Fruit fly (Drosophila melanogaster) whole organism, prepupa: ENCODE measurements around the gene AttD.

Experiments
- Blimp-1 ChIP-seq: fragments of 200-800 bp; sonication (Bioruptor generic); optimal IDR thresholded peaks from 3 replicates; lab custom pipeline; 2017; ENCODE audit warnings: missing biosample characterization, missing genetic modification characterization, mild to moderate bottlenecking, moderate library complexity, missing genetic modification reagents
- CG10631 ChIP-seq: fragments of 200-800 bp; sonication (Bioruptor generic); optimal IDR thresholded peaks from 2 replicates; lab custom pipeline; 2016; ENCODE audit warnings: missing biosample characterization, missing genetic modification characterization
- CG11294 ChIP-seq: fragments of 200-800 bp; sonication (Bioruptor generic); IDR thresholded peaks from 2 replicates; pipeline ENCODE4 v1.3.6; 2022; ENCODE audit warnings: missing biosample characterization, missing genetic modification characterization
- CG15336 ChIP-seq: fragments of 200-800 bp; sonication (Bioruptor generic); IDR thresholded peaks from 2 replicates; pipeline ENCODE4 v1.3.6; 2022; ENCODE audit warnings: missing biosample characterization, missing genetic modification characterization
- CG31627 ChIP-seq: fragments of 200-800 bp; sonication (Bioruptor generic); optimal IDR thresholded peaks from 3 replicates; lab custom pipeline; 2016; ENCODE audit warnings: missing biosample characterization, missing genetic modification characterization
- CG3919 ChIP-seq: fragments of 200-800 bp; sonication (Bioruptor generic); optimal IDR thresholded peaks from 3 replicates; lab custom pipeline; 2016; ENCODE audit warnings: missing biosample characterization, missing genetic modification characterization
- CG4318 ChIP-seq: fragments of 200-800 bp; sonication (Bioruptor generic); optimal IDR thresholded peaks from 3 replicates; lab custom pipeline; 2017; ENCODE audit warnings: missing biosample characterization, mild to moderate bottlenecking, missing genetic modification characterization
- CG6163 ChIP-seq: fragments of 200-800 bp; sonication (Bioruptor generic); IDR thresholded peaks from 3 replicates; pipeline ENCODE4 v1.3.6; 2022; ENCODE audit warnings: missing biosample characterization, missing genetic modification characterization
- CG6854 ChIP-seq: fragments of 200-800 bp; sonication (Bioruptor generic); optimal IDR thresholded peaks from 2 replicates; lab custom pipeline; 2017; ENCODE audit warnings: missing biosample characterization, mild to moderate bottlenecking, missing genetic modification characterization
- CG7368 ChIP-seq: fragments of 200-800 bp; sonication (Bioruptor generic); optimal IDR thresholded peaks from 3 replicates; lab custom pipeline; 2016; ENCODE audit warnings: missing biosample characterization, missing genetic modification characterization
- CG8119 ChIP-seq: fragments of 200-800 bp; sonication (Bioruptor generic); IDR thresholded peaks from 3 replicates; pipeline ENCODE4 v1.3.6; 2022; ENCODE audit warnings: missing biosample characterization, missing genetic modification characterization
- CG8319 ChIP-seq: fragments of 200-800 bp; sonication (Bioruptor generic); optimal IDR thresholded peaks from 3 replicates; lab custom pipeline; 2016; ENCODE audit warnings: missing biosample characterization, missing genetic modification characterization
- CG9139 ChIP-seq: fragments of 200-800 bp; sonication (Bioruptor generic); optimal IDR thresholded peaks from 3 replicates; lab custom pipeline; 2017; ENCODE audit warnings: missing biosample characterization, mild to moderate bottlenecking, missing genetic modification characterization
- Eip75B ChIP-seq: fragments of 200-800 bp; sonication (Bioruptor generic); optimal IDR thresholded peaks from 3 replicates; lab custom pipeline; 2016; ENCODE audit warnings: missing biosample characterization, missing genetic modification characterization
- Ets96B ChIP-seq: fragments of 200-800 bp; optimal IDR thresholded peaks from 2 replicates; lab custom pipeline; 2019; ENCODE audit warnings: missing biosample characterization, mild to moderate bottlenecking, missing genetic modification characterization, moderate library complexity
- Hr38 ChIP-seq: sonication (Bioruptor generic); optimal IDR thresholded peaks from 2 replicates; lab custom pipeline; 2016; ENCODE audit warnings: missing biosample characterization, missing genetic modification characterization
- Hr4 ChIP-seq: fragments of 200-800 bp; sonication (Bioruptor generic); optimal IDR thresholded peaks from 3 replicates; lab custom pipeline; 2016; ENCODE audit warnings: missing biosample characterization, missing genetic modification characterization
- Lpt ChIP-seq: fragments of 200-800 bp; sonication (Bioruptor generic); optimal IDR thresholded peaks from 3 replicates; lab custom pipeline; 2016; ENCODE audit warnings: missing biosample characterization, missing genetic modification characterization
- Smox ChIP-seq: fragments of 200-800 bp; sonication (Bioruptor generic); optimal IDR thresholded peaks from 3 replicates; lab custom pipeline; 2016; ENCODE audit warnings: missing biosample characterization, missing genetic modification characterization
- Sox14 ChIP-seq: fragments of 200-800 bp; sonication (Bioruptor generic); optimal IDR thresholded peaks from 3 replicates; lab custom pipeline; 2016; ENCODE audit warnings: missing biosample characterization, missing genetic modification characterization
- Sox15 ChIP-seq: fragments of 200-800 bp; sonication (Bioruptor generic); optimal IDR thresholded peaks from 3 replicates; lab custom pipeline; 2016; ENCODE audit warnings: missing biosample characterization, missing genetic modification characterization
- acj6 ChIP-seq: fragments of 200-800 bp; sonication (Bioruptor generic); optimal IDR thresholded peaks from 3 replicates; lab custom pipeline; 2016; ENCODE audit warnings: missing biosample characterization, missing genetic modification characterization
- cyc ChIP-seq: fragments of 200-800 bp; sonication (Bioruptor generic); optimal IDR thresholded peaks from 3 replicates; lab custom pipeline; 2016; ENCODE audit warnings: missing biosample characterization, missing genetic modification characterization
- eg ChIP-seq: fragments of 200-800 bp; sonication (Bioruptor generic); IDR thresholded peaks from 3 replicates; pipeline ENCODE4 v1.3.6; 2022; ENCODE audit warnings: missing biosample characterization, missing genetic modification characterization
- esn ChIP-seq: fragments of 200-800 bp; sonication (Bioruptor generic); optimal IDR thresholded peaks from 2 replicates; lab custom pipeline; 2016; ENCODE audit warnings: missing biosample characterization, mild to moderate bottlenecking, missing genetic modification characterization, moderate library complexity
- fd59A ChIP-seq: fragments of 200-800 bp; sonication (Bioruptor generic); optimal IDR thresholded peaks from 2 replicates; lab custom pipeline; 2017; ENCODE audit warnings: missing biosample characterization, mild to moderate bottlenecking, missing genetic modification characterization, missing genetic modification reagents
- fd85E ChIP-seq: fragments of 200-800 bp; sonication (Bioruptor generic); optimal IDR thresholded peaks from 3 replicates; lab custom pipeline; 2016; ENCODE audit warnings: missing biosample characterization, missing genetic modification characterization
- fkh ChIP-seq: fragments of 200-800 bp; sonication (Bioruptor generic); optimal IDR thresholded peaks from 3 replicates; lab custom pipeline; 2017; ENCODE audit warnings: missing biosample characterization, mild to moderate bottlenecking, missing genetic modification characterization, moderate library complexity
- lz ChIP-seq: fragments of 200-800 bp; sonication (Bioruptor generic); optimal IDR thresholded peaks from 3 replicates; lab custom pipeline; 2016; ENCODE audit warnings: missing biosample characterization, missing genetic modification characterization
- net ChIP-seq: fragments of 200-800 bp; sonication (Bioruptor generic); optimal IDR thresholded peaks from 3 replicates; lab custom pipeline; 2016; ENCODE audit warnings: missing biosample characterization, missing genetic modification characterization
- pdm3 ChIP-seq: fragments of 200-800 bp; sonication (Bioruptor generic); optimal IDR thresholded peaks from 3 replicates; lab custom pipeline; 2016; ENCODE audit warnings: missing biosample characterization, missing genetic modification characterization
- spab ChIP-seq: fragments of 200-800 bp; sonication (Bioruptor generic); optimal IDR thresholded peaks from 2 replicates; lab custom pipeline; 2017; ENCODE audit warnings: missing biosample characterization, mild to moderate bottlenecking, missing genetic modification characterization, missing genetic modification reagents
- svp ChIP-seq: fragments of 200-800 bp; sonication (Bioruptor generic); peaks from one replicate; lab custom pipeline; 2016; ENCODE audit warnings: missing biosample characterization, missing genetic modification characterization
- topi ChIP-seq: fragments of 200-800 bp; sonication (Bioruptor generic); optimal IDR thresholded peaks from 3 replicates; lab custom pipeline; 2016; ENCODE audit warnings: missing biosample characterization, missing genetic modification characterization
- vri ChIP-seq: fragments of 200-800 bp; sonication (Bioruptor generic); optimal IDR thresholded peaks from 3 replicates; lab custom pipeline; 2016; ENCODE audit warnings: missing biosample characterization, mild to moderate bottlenecking, missing genetic modification characterization

Gene AttD

dm6 chr3R:17594086-17594485, 31.0 kb upstream of the AttD start, which contains the start of gene Sgs5bis:
Sgs5bis (plus strand) TSS chr3R:17594386.
- TF ChIP-seq CG8119 (no peak), eg (GFP tag; lab: Robert Waterston, UW) (no peak), cyc (GFP tag; lab: Kevin White, UChicago) (no peak)
- TF ChIP-seq, all 60 proteins: peak for 0

dm6 chr3R:17595084-17595483, 30.0 kb upstream of the AttD start, which contains the start of gene Sgs5:
Sgs5 (plus strand) TSS chr3R:17595362.
- peak; percentile 21 for TF ChIP-seq vri (GFP tag; lab: Kevin White, UChicago)
- no peak for TF ChIP-seq Blimp-1 (GFP tag; lab: Kevin White, UChicago)
- TF ChIP-seq Hr4 (GFP tag; lab: Kevin White, UChicago): no peak

DNA sequence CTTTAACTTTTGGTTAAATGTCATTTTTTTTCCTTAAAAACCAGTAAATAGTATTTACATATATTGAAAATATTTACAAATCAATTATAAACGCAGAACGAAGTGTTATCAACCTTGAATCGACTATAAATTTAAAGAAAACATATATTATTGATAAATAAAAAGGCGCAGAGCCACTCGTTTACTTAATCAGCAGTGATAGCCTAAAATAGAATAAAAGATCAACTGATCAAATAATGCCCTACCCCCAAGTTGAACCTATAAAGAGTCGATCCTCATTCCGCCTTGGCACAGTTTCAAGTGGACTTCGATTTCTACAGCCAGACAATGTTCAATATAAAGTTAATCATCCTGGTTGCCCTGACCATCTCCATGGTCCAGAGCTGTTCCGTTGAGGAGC, 28.8 kb upstream of the AttD start, which contains the start of gene CG7606:
CG7606 (plus strand) TSS at position 301 of the 400 bp plus-strand sequence.
- no peak for TF ChIP-seq pdm3

- TF ChIP-seq CG6854 (GFP tag; lab: Kevin White, UChicago) (no peak), topi (GFP tag; lab: Kevin White, UChicago) (no peak), Sox15 (GFP tag; lab: Kevin White, UChicago) (no peak), CG10631 (no peak), acj6 (GFP tag; lab: Kevin White, UChicago) (no peak), CG15336 (GFP tag; lab: Robert Waterston, UW) (no peak), CG9139 (GFP tag; lab: Kevin White, UChicago) (no peak), Hr4 (GFP tag; lab: Kevin White, UChicago) (no peak), CG7368 (GFP tag; lab: Kevin White, UChicago) (no peak), CG8319 (GFP tag; lab: Kevin White, UChicago) (no peak), Lpt (GFP tag; lab: Kevin White, UChicago) (no peak), fd85E (GFP tag; lab: Kevin White, UChicago) (no peak), fd59A (GFP tag; lab: Kevin White, UChicago) (no peak), CG11294 (GFP tag; lab: Robert Waterston, UW) (no peak)
- TF ChIP-seq, all 60 proteins: peak for 0
Measured at dm6 chr3R:17599695-17600094, 25.4 kb upstream of the AttD start.

DNA sequence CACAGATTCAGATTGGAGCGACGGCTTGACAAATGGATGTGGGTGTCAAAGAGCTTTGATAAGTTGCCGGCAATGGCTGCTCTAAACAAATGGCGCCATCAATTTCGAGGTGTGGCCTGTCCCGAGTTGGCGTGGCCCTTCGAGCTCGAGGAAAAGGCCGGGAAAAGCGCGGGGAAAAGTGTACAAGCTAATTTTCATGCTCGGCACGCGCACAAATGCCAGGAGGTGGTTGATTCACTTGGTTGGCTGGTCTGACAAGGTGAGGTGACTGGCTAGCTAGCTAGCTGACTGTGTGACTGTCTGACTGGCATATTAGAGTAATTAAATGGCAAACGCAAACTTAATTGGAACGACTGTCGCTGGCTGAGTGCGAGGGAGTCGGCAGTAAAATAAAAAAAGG, 23.2 kb upstream of the AttD start:
- TF ChIP-seq cyc (GFP tag; lab: Kevin White, UChicago): no peak
- TF ChIP-seq vri (GFP tag; lab: Kevin White, UChicago): no peak
- TF ChIP-seq svp (GFP tag; lab: Kevin White, UChicago): peak; percentile 3
- no peak for TF ChIP-seq CG6163 (GFP tag; lab: Robert Waterston, UW)
- TF ChIP-seq fd59A (GFP tag; lab: Kevin White, UChicago): no peak
- TF ChIP-seq net (GFP tag; lab: Kevin White, UChicago): no peak
- no peak for TF ChIP-seq Sox14 (GFP tag; lab: Kevin White, UChicago)

DNA sequence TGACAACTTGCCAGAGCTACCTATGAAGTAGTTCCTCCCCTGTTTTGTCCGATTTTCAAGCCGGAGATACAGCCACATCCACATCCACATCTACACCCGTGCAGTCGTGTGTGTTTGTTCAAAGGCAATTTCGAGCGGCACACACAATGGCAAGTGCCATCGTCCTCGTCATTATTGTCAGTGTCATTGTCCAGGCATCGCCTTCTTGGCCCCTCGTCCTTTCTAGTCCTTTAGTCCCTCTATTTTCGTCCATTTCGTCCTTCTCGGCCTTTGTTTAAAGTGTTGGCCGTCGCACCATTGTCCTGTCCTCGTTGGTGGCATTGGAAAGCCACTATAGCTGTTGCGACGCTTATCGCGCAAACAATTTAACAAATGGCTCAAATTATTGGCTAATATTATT, 22.1 kb upstream of the AttD start:
- TF ChIP-seq spab (no peak), Eip75B (GFP tag; lab: Kevin White, UChicago) (no peak), net (GFP tag; lab: Kevin White, UChicago) (no peak), lz (GFP tag; lab: Kevin White, UChicago) (no peak), CG31627 (GFP tag; lab: Kevin White, UChicago) (no peak), Lpt (GFP tag; lab: Kevin White, UChicago) (no peak), CG4318 (no peak), CG7368 (GFP tag; lab: Kevin White, UChicago) (no peak), CG8319 (GFP tag; lab: Kevin White, UChicago) (no peak), fd59A (GFP tag; lab: Kevin White, UChicago) (no peak), CG3919 (GFP tag; lab: Kevin White, UChicago) (no peak), Hr38 (no peak), acj6 (GFP tag; lab: Kevin White, UChicago) (no peak), Ets96B (tag; lab: Kevin White, UChicago) (no peak), pdm3 (no peak), fkh (no peak), CG9139 (GFP tag; lab: Kevin White, UChicago) (no peak), esn (GFP tag; lab: Kevin White, UChicago) (no peak), Smox (no peak), CG11294 (GFP tag; lab: Robert Waterston, UW) (no peak)
- TF ChIP-seq, all 60 proteins: peak for 0
